Fruit fly (Drosophila melanogaster) whole organism, embryonic: ENCODE data around the gene jet.

Experiments used
- Aef1 ChIP-seq: fragments of 200-800 bp; sonication (Bioruptor generic); IDR thresholded peaks from 3 replicates; pipeline ENCODE4 v1.3.6; 2022; ENCODE audit warnings: missing biosample characterization, missing genetic modification characterization
- Antp ChIP-seq: fragments of 200-800 bp; sonication (Bioruptor generic); optimal IDR thresholded peaks from 3 replicates; lab custom pipeline; 2016; ENCODE audit warnings: missing biosample characterization, missing genetic modification characterization
- BtbVII ChIP-seq: fragments of 200-800 bp; sonication (Bioruptor generic); optimal IDR thresholded peaks from 3 replicates; lab custom pipeline; 2017; ENCODE audit warnings: missing biosample characterization, mild to moderate bottlenecking, missing genetic modification characterization
- CG10654 ChIP-seq: fragments of 200-800 bp; sonication (Bioruptor generic); optimal IDR thresholded peaks from 2 replicates; lab custom pipeline; 2016; ENCODE audit warnings: missing biosample characterization, missing genetic modification characterization
- CG15479 ChIP-seq: fragments of 200-800 bp; sonication (Bioruptor generic); optimal IDR thresholded peaks from 3 replicates; lab custom pipeline; 2019; ENCODE audit warnings: missing biosample characterization, mild to moderate bottlenecking, missing genetic modification characterization, moderate library complexity
- CG16815 ChIP-seq: fragments of 200-800 bp; sonication (Bioruptor generic); optimal IDR thresholded peaks from 3 replicates; lab custom pipeline; 2017; ENCODE audit warnings: missing biosample characterization, mild to moderate bottlenecking, missing genetic modification characterization
- CG17186 ChIP-seq: fragments of 200-800 bp; sonication (Bioruptor generic); optimal IDR thresholded peaks from 3 replicates; lab custom pipeline; 2017; ENCODE audit warnings: missing biosample characterization, missing genetic modification reagents, missing genetic modification characterization
- CG17612 ChIP-seq: fragments of 200-800 bp; sonication (Bioruptor generic); IDR thresholded peaks from 2 replicates; pipeline ENCODE4 v1.3.6; 2022; ENCODE audit warnings: missing biosample characterization, missing genetic modification characterization
- CG1792 ChIP-seq: fragments of 200-800 bp; sonication (Bioruptor generic); optimal IDR thresholded peaks from 2 replicates; lab custom pipeline; 2016; ENCODE audit warnings: missing biosample characterization, missing genetic modification characterization
- CG18619 ChIP-seq: fragments of 200-800 bp; sonication (Bioruptor generic); optimal IDR thresholded peaks from 3 replicates; lab custom pipeline; 2017; ENCODE audit warnings: missing biosample characterization, mild to moderate bottlenecking, missing genetic modification characterization
- CG2199 ChIP-seq: fragments of 200-800 bp; sonication (Bioruptor generic); IDR thresholded peaks from 3 replicates; pipeline ENCODE4 v1.3.6; 2022; ENCODE audit warnings: missing biosample characterization, missing genetic modification characterization
- CG31224 ChIP-seq: fragments of 200-800 bp; sonication (Bioruptor generic); IDR thresholded peaks from 2 replicates; pipeline ENCODE4 v1.3.6; 2022; ENCODE audit warnings: missing biosample characterization, missing genetic modification characterization
- CG3163 ChIP-seq: fragments of 200-800 bp; sonication (Bioruptor generic); optimal IDR thresholded peaks from 3 replicates; lab custom pipeline; 2016; ENCODE audit warnings: missing biosample characterization, missing genetic modification characterization
- CG3847 ChIP-seq: fragments of 200-800 bp; sonication (Bioruptor generic); IDR thresholded peaks from 2 replicates; pipeline ENCODE4 v1.3.6; 2022; ENCODE audit warnings: missing biosample characterization, missing genetic modification characterization
- CG4360 ChIP-seq: fragments of 200-800 bp; sonication (Bioruptor generic); IDR thresholded peaks from 2 replicates; pipeline ENCODE4 v1.3.6; 2022; ENCODE audit warnings: missing biosample characterization, missing genetic modification characterization
- CG43689 ChIP-seq: fragments of 200-800 bp; sonication (Bioruptor generic); IDR thresholded peaks from 2 replicates; pipeline ENCODE4 v1.3.6; 2022; ENCODE audit warnings: missing biosample characterization, missing genetic modification characterization
- CG7556 ChIP-seq: fragments of 200-800 bp; sonication (Bioruptor generic); optimal IDR thresholded peaks from 2 replicates; lab custom pipeline; 2017; ENCODE audit warnings: missing biosample characterization, mild to moderate bottlenecking, missing genetic modification characterization
- CG7987 ChIP-seq: fragments of 200-800 bp; sonication (Bioruptor generic); optimal IDR thresholded peaks from 2 replicates; lab custom pipeline; 2018; ENCODE audit warnings: missing biosample characterization, mild to moderate bottlenecking, missing genetic modification characterization, moderate library complexity
- CG9609 ChIP-seq: fragments of 200-800 bp; sonication (Bioruptor generic); optimal IDR thresholded peaks from 3 replicates; lab custom pipeline; 2016; ENCODE audit warnings: missing biosample characterization, missing genetic modification characterization
- Chrac-16 ChIP-seq: fragments of 200-800 bp; sonication (Bioruptor generic); optimal IDR thresholded peaks from 3 replicates; lab custom pipeline; 2016; ENCODE audit warnings: missing biosample characterization, missing genetic modification characterization
- Mad ChIP-seq: fragments of 200-800 bp; sonication (Bioruptor generic); optimal IDR thresholded peaks from 2 replicates; lab custom pipeline; 2016; ENCODE audit warnings: missing biosample characterization, missing genetic modification characterization
- Max ChIP-seq: fragments of 200-800 bp; sonication (Bioruptor generic); optimal IDR thresholded peaks from 2 replicates; lab custom pipeline; 2016; ENCODE audit warnings: missing biosample characterization, mild to moderate bottlenecking, missing genetic modification characterization
- Mes4 ChIP-seq: fragments of 200-800 bp; sonication (Bioruptor generic); optimal IDR thresholded peaks from 2 replicates; lab custom pipeline; 2016; ENCODE audit warnings: missing biosample characterization, missing genetic modification characterization
- Nf-YB ChIP-seq: fragments of 200-800 bp; sonication (Bioruptor generic); optimal IDR thresholded peaks from 3 replicates; lab custom pipeline; 2019; ENCODE audit warnings: missing biosample characterization, mild to moderate bottlenecking, missing genetic modification characterization, moderate library complexity
- Sox100B ChIP-seq: fragments of 200-800 bp; sonication (Bioruptor generic); optimal IDR thresholded peaks from 3 replicates; lab custom pipeline; 2018; ENCODE audit warnings: missing biosample characterization, mild to moderate bottlenecking, missing genetic modification characterization
- TFAM ChIP-seq: fragments of 200-800 bp; sonication (Bioruptor generic); optimal IDR thresholded peaks from 2 replicates; lab custom pipeline; 2017; ENCODE audit warnings: missing biosample characterization, missing genetic modification characterization, inconsistent platforms
- Usf ChIP-seq: fragments of 200-800 bp; sonication (Bioruptor generic); optimal IDR thresholded peaks from 2 replicates; lab custom pipeline; 2017; ENCODE audit warnings: missing genotype, missing biosample characterization, missing genetic modification characterization
- Xrp1 ChIP-seq: fragments of 200-800 bp; sonication (Bioruptor generic); IDR thresholded peaks from 2 replicates; pipeline ENCODE4 v1.3.6; 2022; ENCODE audit warnings: missing biosample characterization, missing genetic modification characterization
- amos ChIP-seq: fragments of 200-800 bp; sonication (Bioruptor generic); IDR thresholded peaks from 2 replicates; pipeline ENCODE4 v1.3.6; 2022; ENCODE audit warnings: missing biosample characterization, missing genetic modification characterization; ENCODE audit not compliant: partially characterized antibody
- bbx ChIP-seq: fragments of 200-800 bp; sonication (Bioruptor generic); IDR thresholded peaks from 2 replicates; pipeline ENCODE4 v1.3.6; 2022; ENCODE audit warnings: missing biosample characterization, missing genetic modification characterization; ENCODE audit not compliant: partially characterized antibody
- bcd ChIP-seq: fragments of 200-800 bp; sonication (Bioruptor generic); optimal IDR thresholded peaks from 2 replicates; lab custom pipeline; 2017; ENCODE audit warnings: missing biosample characterization, mild to moderate bottlenecking, missing genetic modification characterization
- fd102C ChIP-seq: fragments of 200-800 bp; sonication (Bioruptor generic); optimal IDR thresholded peaks from 2 replicates; lab custom pipeline; 2018; ENCODE audit warnings: missing biosample characterization, mild to moderate bottlenecking, missing genetic modification characterization, moderate library complexity
- fd64A ChIP-seq: fragments of 200-800 bp; sonication (Bioruptor generic); optimal IDR thresholded peaks from 3 replicates; lab custom pipeline; 2018; ENCODE audit warnings: missing biosample characterization, mild to moderate bottlenecking, missing genetic modification characterization
- gsb ChIP-seq: fragments of 200-800 bp; sonication (Bioruptor generic); IDR thresholded peaks from 2 replicates; pipeline ENCODE4 v1.3.6; 2022; ENCODE audit warnings: missing biosample characterization, missing genetic modification characterization
- gsb-n ChIP-seq: fragments of 200-800 bp; sonication (Bioruptor generic); optimal IDR thresholded peaks from 3 replicates; lab custom pipeline; 2018; ENCODE audit warnings: missing biosample characterization, mild to moderate bottlenecking, missing genetic modification characterization
- jing ChIP-seq: fragments of 200-800 bp; sonication (Bioruptor generic); optimal IDR thresholded peaks from 2 replicates; lab custom pipeline; 2018; ENCODE audit warnings: missing biosample characterization, mild to moderate bottlenecking, missing genetic modification characterization
- mirr ChIP-seq: fragments of 200-800 bp; sonication (Bioruptor generic); optimal IDR thresholded peaks from 3 replicates; lab custom pipeline; 2018; ENCODE audit warnings: missing biosample characterization, mild to moderate bottlenecking, missing genetic modification characterization
- mld ChIP-seq: fragments of 200-800 bp; sonication (Bioruptor generic); IDR thresholded peaks from 3 replicates; pipeline ENCODE4 v1.3.6; 2022; ENCODE audit warnings: missing biosample characterization, missing genetic modification characterization; ENCODE audit not compliant: partially characterized antibody
- nerfin-2 ChIP-seq: fragments of 200-800 bp; sonication (Bioruptor generic); IDR thresholded peaks from 2 replicates; pipeline ENCODE4 v1.3.6; 2022; ENCODE audit warnings: missing biosample characterization, missing genetic modification characterization; ENCODE audit not compliant: partially characterized antibody
- pfk ChIP-seq: fragments of 200-800 bp; sonication (Bioruptor generic); optimal IDR thresholded peaks from 2 replicates; lab custom pipeline; 2018; ENCODE audit warnings: missing biosample characterization, mild to moderate bottlenecking, missing genetic modification characterization, moderate library complexity
- prd ChIP-seq, 3 experiments: fragments of >200 bp in 2 of 3; fragments of 200-800 bp in 1 of 3; sonication (Bioruptor generic) in 1 of 3; optimal IDR thresholded peaks in 2 of 3; IDR thresholded peaks in 1 of 3; 2 replicates in 2 of 3; 3 replicates in 1 of 3; pipeline versions ENCODE4 v1.3.6 to Lab custom; 2017 to 2022; ENCODE audit warnings: missing biosample characterization in 1 of 3, missing genetic modification characterization in 1 of 3
- pum ChIP-seq: fragments of 200-800 bp; sonication (Bioruptor generic); optimal IDR thresholded peaks from 2 replicates; lab custom pipeline; 2016; ENCODE audit warnings: missing biosample characterization, missing genetic modification characterization
- row ChIP-seq: fragments of 200-800 bp; sonication (Bioruptor generic); IDR thresholded peaks from 3 replicates; pipeline ENCODE4 v1.3.6; 2022; ENCODE audit warnings: missing biosample characterization, missing genetic modification characterization
- shn ChIP-seq: fragments of 200-800 bp; sonication (Bioruptor generic); optimal IDR thresholded peaks from 3 replicates; lab custom pipeline; 2016; ENCODE audit warnings: missing biosample characterization, missing genetic modification characterization
- sna ChIP-seq: fragments of 200-800 bp; sonication (Bioruptor generic); IDR thresholded peaks from 2 replicates; pipeline ENCODE4 v1.3.6; 2022; ENCODE audit warnings: missing biosample characterization, missing genetic modification characterization; ENCODE audit not compliant: partially characterized antibody
- tin ChIP-seq: fragments of 200-800 bp; sonication (Bioruptor generic); optimal IDR thresholded peaks from 3 replicates; lab custom pipeline; 2016; ENCODE audit warnings: missing biosample characterization, missing genetic modification characterization
- vnd ChIP-seq: fragments of 200-800 bp; sonication (Bioruptor generic); IDR thresholded peaks from 3 replicates; pipeline ENCODE4 v1.3.6; 2022; ENCODE audit warnings: missing biosample characterization, missing genetic modification characterization; ENCODE audit not compliant: partially characterized antibody
- vvl ChIP-seq: fragments of 200-800 bp; sonication (Bioruptor generic); IDR thresholded peaks from 2 replicates; pipeline ENCODE4 v1.3.6; 2022; ENCODE audit warnings: missing biosample characterization, missing genetic modification characterization
- yki ChIP-seq: fragments of >200 bp; optimal IDR thresholded peaks from 3 replicates; lab custom pipeline; 2018

The jet gene

dm6 chr2L:4981278-4981966 is 31.8 kb upstream of the jet start, which contains the start of the genes CG8892 and CG34126 (continued):
- TF ChIP-seq CG7987 (GFP tag; lab: Kevin White, UChicago) = peak; percentile 92
- no peak for TF ChIP-seq vnd (GFP tag; lab: Robert Waterston, UW)
- peak; percentile 89 for TF ChIP-seq TFAM (GFP tag; lab: Kevin White, UChicago)
- peak; percentile 96 for TF ChIP-seq vvl (GFP tag; lab: Robert Waterston, UW)
- peak; percentile 68 for TF ChIP-seq fd102C (GFP tag; lab: Kevin White, UChicago)
- TF ChIP-seq Mes4 (GFP tag; lab: Kevin White, UChicago) = peak; percentile 87
- TF ChIP-seq BtbVII (GFP tag; lab: Kevin White, UChicago) = peak; percentile 97
- TF ChIP-seq sna (GFP tag; lab: Robert Waterston, UW) = no peak
- peak; percentile 45; the same call in 1 of the 2 replicates for TF ChIP-seq CG4360 (GFP tag; lab: Robert Waterston, UW)
- TF ChIP-seq amos (GFP tag; lab: Robert Waterston, UW) = peak; percentile 48; the same call in 1 of the 2 replicates
- TF ChIP-seq Usf (GFP tag; lab: Kevin White, UChicago) = peak; percentile 98
- TF ChIP-seq Aef1 (GFP tag; lab: Robert Waterston, UW) = peak; percentile 97
- TF ChIP-seq CG16815 (GFP tag; lab: Kevin White, UChicago) = peak; percentile 99
- TF ChIP-seq tin = peak; percentile 99
- TF ChIP-seq Max (GFP tag; lab: Kevin White, UChicago) = peak; percentile 99
- TF ChIP-seq gsb = peak; percentile 91
- TF ChIP-seq Sox100B = peak; percentile 96
- peak; percentile 92 for TF ChIP-seq CG31224 (GFP tag; lab: Robert Waterston, UW)
- peak; percentile 99 for TF ChIP-seq Chrac-16 (GFP tag; lab: Kevin White, UChicago)
- TF ChIP-seq CG17186 = peak; percentile 95
- TF ChIP-seq CG2199 (GFP tag; lab: Robert Waterston, UW) = peak; percentile 74; the same call in 1 of the 3 replicates
- peak; percentile 96 for TF ChIP-seq Antp
- no peak for TF ChIP-seq mld (GFP tag; lab: Robert Waterston, UW)
- peak; percentile 97 for TF ChIP-seq CG7556 (GFP tag; lab: Kevin White, UChicago)
- peak; percentile 98 for TF ChIP-seq row (GFP tag; lab: Robert Waterston, UW)
- TF ChIP-seq fd64A (GFP tag; lab: Kevin White, UChicago) = peak; percentile 77
- peak; percentile 98 for TF ChIP-seq Xrp1 (GFP tag; lab: Robert Waterston, UW)
- TF ChIP-seq pfk = peak; percentile 54
- TF ChIP-seq bbx (GFP tag; lab: Robert Waterston, UW) = no peak
- peak; percentile 95 for TF ChIP-seq mirr (GFP tag; lab: Kevin White, UChicago)
- TF ChIP-seq jing = peak; percentile 95
- TF ChIP-seq Mad (GFP tag; lab: Kevin White, UChicago) = peak; percentile 97
- peak; percentile 99 for TF ChIP-seq pum (GFP tag; lab: Kevin White, UChicago)
- TF ChIP-seq gsb-n = peak; percentile 93
- peak; percentile 98 for TF ChIP-seq CG18619 (GFP tag; lab: Kevin White, UChicago)
- TF ChIP-seq CG15479 = peak; percentile 75
- peak; percentile 96 for TF ChIP-seq shn (GFP tag; lab: Kevin White, UChicago)
- TF ChIP-seq Nf-YB (GFP tag; lab: Kevin White, UChicago) = peak; percentile 81
- TF ChIP-seq CG3163 (GFP tag; lab: Kevin White, UChicago) = peak; percentile 84
- peak; percentile 97 for TF ChIP-seq CG9609 (GFP tag; lab: Kevin White, UChicago)
- TF ChIP-seq CG1792 (GFP tag; lab: Kevin White, UChicago) = peak; percentile 93
- no peak for TF ChIP-seq yki
- peak; percentile 87 for TF ChIP-seq CG17612 (GFP tag; lab: Robert Waterston, UW)
- TF ChIP-seq nerfin-2 (GFP tag; lab: Robert Waterston, UW) = 0 out of 2 replicates have a peak, but pooled peaks have one; percentile 25
- TF ChIP-seq prd (optimal IDR thresholded peaks at IDR 0.05; lab: Kevin White, UChicago) = no peak
- TF ChIP-seq prd (GFP tag; IDR thresholded peaks at IDR 0.05; lab: Robert Waterston, UW) = peak; percentile 98
- TF ChIP-seq CG43689 (GFP tag; lab: Robert Waterston, UW) = peak; percentile 89
- peak; percentile 98 for TF ChIP-seq bcd (GFP tag; lab: Kevin White, UChicago)
- peak; percentile 99 for TF ChIP-seq CG3847 (GFP tag; lab: Robert Waterston, UW)
- TF ChIP-seq CG10654 = peak; percentile 98
